Worm (Caenorhabditis elegans) whole organism, late embryonic: ENCODE results near the gene nep-22.

Source experiments
- C08G9.2 ChIP-seq: sonication (generic microtip); optimal IDR thresholded peaks from 2 replicates; lab custom pipeline; 2016; ENCODE audit warnings: mild to moderate bottlenecking, missing genetic modification characterization, moderate library complexity, missing compliant biosample characterization
- F13H6.1 ChIP-seq: sonication (generic microtip); optimal IDR thresholded peaks from 2 replicates; lab custom pipeline; 2016; ENCODE audit warnings: missing genetic modification characterization, missing compliant biosample characterization
- K02D7.2 ChIP-seq: sonication (generic microtip); optimal IDR thresholded peaks from 2 replicates; lab custom pipeline; 2017; ENCODE audit warnings: mild to moderate bottlenecking, missing genetic modification characterization, missing compliant biosample characterization
- K09A11.1 ChIP-seq: sonication (generic microtip); optimal IDR thresholded peaks from 2 replicates; lab custom pipeline; 2017; ENCODE audit warnings: antibody characterized with exemption, mild to moderate bottlenecking, missing genetic modification characterization, missing compliant biosample characterization; ENCODE audit not compliant: insufficient read depth
- Y22D7AL.16 ChIP-seq: sonication (generic microtip); optimal IDR thresholded peaks from 2 replicates; lab custom pipeline; 2016; ENCODE audit warnings: missing genetic modification characterization, missing compliant biosample characterization
- ahr-1 ChIP-seq: sonication (generic microtip); optimal IDR thresholded peaks from 2 replicates; lab custom pipeline; 2016; ENCODE audit warnings: missing genetic modification characterization, missing compliant biosample characterization
- ceh-18 ChIP-seq: sonication (generic microtip); optimal IDR thresholded peaks from 2 replicates; lab custom pipeline; 2016; ENCODE audit warnings: missing genetic modification characterization, missing compliant biosample characterization
- ceh-19 ChIP-seq: fragments of 200-800 bp; sonication (Bioruptor generic); optimal IDR thresholded peaks from 2 replicates; lab custom pipeline; 2018; ENCODE audit warnings: mild to moderate bottlenecking, missing genetic modification characterization, missing compliant biosample characterization
- ceh-2 ChIP-seq: sonication (generic microtip); optimal IDR thresholded peaks from 2 replicates; lab custom pipeline; 2016; ENCODE audit warnings: missing genotype, missing genetic modification characterization, missing compliant biosample characterization
- ceh-24 ChIP-seq: sonication (generic microtip); optimal IDR thresholded peaks from 2 replicates; lab custom pipeline; 2016; ENCODE audit warnings: mild to moderate bottlenecking, missing genetic modification characterization, missing compliant biosample characterization
- ceh-30 ChIP-seq: fragments of 150-350 bp; optimal IDR thresholded peaks from 2 replicates; lab custom pipeline; 2014; ENCODE audit warnings: missing biosample characterization, missing genetic modification characterization
- ceh-31 ChIP-seq: sonication (generic microtip); optimal IDR thresholded peaks from 2 replicates; lab custom pipeline; 2016; ENCODE audit warnings: missing genetic modification characterization, missing compliant biosample characterization
- ceh-45 ChIP-seq: fragments of 200-800 bp; sonication (Bioruptor generic); IDR thresholded peaks from 2 replicates; pipeline ENCODE4 v1.3.6; 2022; ENCODE audit warnings: missing genetic modification reagents, missing genetic modification characterization, missing compliant biosample characterization
- ceh-48 ChIP-seq: sonication (generic microtip); optimal IDR thresholded peaks from 2 replicates; lab custom pipeline; 2016; ENCODE audit warnings: missing genetic modification characterization, inconsistent platforms, missing compliant biosample characterization
- ceh-6 ChIP-seq: fragments of 200-800 bp; sonication (Bioruptor generic); optimal IDR thresholded peaks from 2 replicates; lab custom pipeline; 2018; ENCODE audit warnings: mild to moderate bottlenecking, missing genetic modification characterization, missing compliant biosample characterization
- ceh-9 ChIP-seq: sonication (generic microtip); optimal IDR thresholded peaks from 2 replicates; lab custom pipeline; 2016; ENCODE audit warnings: mild to moderate bottlenecking, missing genetic modification characterization, inconsistent platforms, missing compliant biosample characterization
- che-1 ChIP-seq: sonication (generic microtip); optimal IDR thresholded peaks from 2 replicates; lab custom pipeline; 2016; ENCODE audit warnings: mild to moderate bottlenecking, missing genetic modification characterization, missing compliant biosample characterization
- dmd-4 ChIP-seq: sonication (generic microtip); optimal IDR thresholded peaks from 2 replicates; lab custom pipeline; 2016; ENCODE audit warnings: borderline replicate concordance, missing genetic modification characterization, missing compliant biosample characterization
- elt-2 ChIP-seq: sonication (generic microtip); optimal IDR thresholded peaks from 2 replicates; lab custom pipeline; 2016; ENCODE audit warnings: missing genetic modification reagents, missing genetic modification characterization, missing compliant biosample characterization
- elt-4 ChIP-seq: sonication (generic microtip); optimal IDR thresholded peaks from 2 replicates; lab custom pipeline; 2016; ENCODE audit warnings: missing genetic modification characterization, missing compliant biosample characterization
- ets-4 ChIP-seq: sonication (generic microtip); optimal IDR thresholded peaks from 2 replicates; lab custom pipeline; 2016; ENCODE audit warnings: missing genetic modification characterization, missing compliant biosample characterization
- eyg-1 ChIP-seq: sonication (generic microtip); optimal IDR thresholded peaks from 2 replicates; lab custom pipeline; 2016; ENCODE audit warnings: missing genotype, missing genetic modification characterization, missing compliant biosample characterization
- fax-1 ChIP-seq: sonication (generic microtip); optimal IDR thresholded peaks from 2 replicates; lab custom pipeline; 2016; ENCODE audit warnings: missing genotype, missing genetic modification characterization, missing compliant biosample characterization
- fkh-6 ChIP-seq: sonication (generic microtip); optimal IDR thresholded peaks from 2 replicates; lab custom pipeline; 2016; ENCODE audit warnings: missing genetic modification characterization, missing compliant biosample characterization
- hlh-8 ChIP-seq: sonication (generic microtip); optimal IDR thresholded peaks from 2 replicates; lab custom pipeline; 2016; ENCODE audit warnings: missing genotype, missing genetic modification characterization, missing compliant biosample characterization
- lin-11 ChIP-seq: fragments of 200-800 bp; sonication (Bioruptor generic); optimal IDR thresholded peaks from 2 replicates; lab custom pipeline; 2018; ENCODE audit warnings: mild to moderate bottlenecking, missing genetic modification characterization, missing compliant biosample characterization
- madf-2 ChIP-seq: sonication (generic microtip); optimal IDR thresholded peaks from 2 replicates; lab custom pipeline; 2017; ENCODE audit warnings: missing genetic modification characterization, missing compliant biosample characterization
- nfya-1 ChIP-seq: sonication (generic microtip); optimal IDR thresholded peaks from 2 replicates; lab custom pipeline; 2017; ENCODE audit warnings: missing genetic modification characterization, mild to moderate bottlenecking, missing compliant biosample characterization, antibody characterized with exemption, moderate library complexity
- nhr-232 ChIP-seq: sonication (generic microtip); optimal IDR thresholded peaks from 2 replicates; lab custom pipeline; 2016; ENCODE audit warnings: missing genetic modification characterization, missing compliant biosample characterization
- odd-2 ChIP-seq: sonication (generic microtip); optimal IDR thresholded peaks from 2 replicates; lab custom pipeline; 2017; ENCODE audit warnings: antibody characterized with exemption, mild to moderate bottlenecking, missing genetic modification characterization, missing compliant biosample characterization
- pax-1 ChIP-seq: fragments of 150-350 bp; optimal IDR thresholded peaks from 2 replicates; lab custom pipeline; 2014; ENCODE audit warnings: missing biosample characterization, missing genetic modification characterization
- pha-2 ChIP-seq: sonication (generic microtip); optimal IDR thresholded peaks from 2 replicates; lab custom pipeline; 2017; ENCODE audit warnings: mild to moderate bottlenecking, missing genetic modification characterization, missing compliant biosample characterization
- pqm-1 ChIP-seq: sonication (generic microtip); optimal IDR thresholded peaks from 2 replicates; lab custom pipeline; 2016; ENCODE audit warnings: missing genetic modification characterization, missing compliant biosample characterization
- pros-1 ChIP-seq: fragments of 150-350 bp; optimal IDR thresholded peaks from 2 replicates; lab custom pipeline; 2014; ENCODE audit warnings: missing biosample characterization, missing genetic modification reagents, missing genetic modification characterization
- rnt-1 ChIP-seq: sonication (generic microtip); optimal IDR thresholded peaks from 2 replicates; lab custom pipeline; 2016; ENCODE audit warnings: missing genetic modification characterization, missing compliant biosample characterization
- sox-4 ChIP-seq: sonication (generic microtip); optimal IDR thresholded peaks from 2 replicates; lab custom pipeline; 2017; ENCODE audit warnings: mild to moderate bottlenecking, missing genetic modification characterization, inconsistent platforms, missing compliant biosample characterization
- tbx-2 ChIP-seq: sonication (generic microtip); optimal IDR thresholded peaks from 2 replicates; lab custom pipeline; 2016; ENCODE audit warnings: missing genetic modification characterization, missing compliant biosample characterization
- tbx-7 ChIP-seq: sonication (generic microtip); optimal IDR thresholded peaks from 2 replicates; lab custom pipeline; 2016; ENCODE audit warnings: missing genotype, missing genetic modification characterization, missing compliant biosample characterization
- unc-3 ChIP-seq, 2 experiments: fragments of 200-800 bp in 1 of 2; sonication (Bioruptor generic) in 1 of 2; sonication (generic microtip) in 1 of 2; conservative IDR thresholded peaks in 1 of 2; optimal IDR thresholded peaks in 1 of 2; 2 replicates each; pipeline versions ENCODE4 v1.3.6 to Lab custom; 2016 to 2022; ENCODE audit warnings: missing compliant biosample characterization in 2 of 2, missing genetic modification characterization in 2 of 2, missing genetic modification reagents in 1 of 2
- unc-55 ChIP-seq: sonication (generic microtip); optimal IDR thresholded peaks from 2 replicates; lab custom pipeline; 2017; ENCODE audit warnings: missing biosample characterization, missing genetic modification reagents, missing genetic modification characterization
- unc-86 ChIP-seq: sonication (generic microtip); optimal IDR thresholded peaks from 2 replicates; lab custom pipeline; 2016; ENCODE audit warnings: missing genetic modification characterization, missing compliant biosample characterization
- zip-5 ChIP-seq: sonication (generic microtip); optimal IDR thresholded peaks from 2 replicates; lab custom pipeline; 2016; ENCODE audit warnings: missing genetic modification characterization, missing compliant biosample characterization

nep-22 gene

ce11 chrX:9034310-9034709, at the start of gene nep-22:
nep-22 (plus strand) TSS chrX:9034554.
- TF ChIP-seq zip-5: no peak
- no peak for TF ChIP-seq unc-3 (GFP tag; conservative IDR thresholded peaks at IDR 0.05; lab: Robert Waterston, UW)
- TF ChIP-seq unc-3 (tag; optimal IDR thresholded peaks at IDR 0.05; lab: Kevin White, UChicago): no peak
- no peak for TF ChIP-seq elt-4 (tag; lab: Kevin White, UChicago)
- no peak for TF ChIP-seq ceh-6 (GFP tag; lab: Kevin White, UChicago)
- peak; percentile 18 for TF ChIP-seq elt-2 (tag; lab: Kevin White, UChicago)
- no peak for TF ChIP-seq nfya-1 (tag; lab: Kevin White, UChicago)
- TF ChIP-seq, all 69 proteins: peak for 1

- TF ChIP-seq ceh-18 (tag; lab: Kevin White, UChicago) (peak; percentile 88), unc-55 (GFP tag; lab: Kevin White, UChicago) (peak; percentile 20), rnt-1 (peak; percentile 21), ceh-45 (GFP tag; lab: Robert Waterston, UW) (no peak)
These were observed 47.9 kb upstream of the nep-22 start for ce11 chrX:8986452-8986851.

ce11 chrX:8987828-8988227, 46.5 kb upstream of the nep-22 start, which contains the start of gene twk-18:
twk-18 (plus strand) TSS chrX:8988128.
- TF ChIP-seq ceh-24 (tag; lab: Kevin White, UChicago) (no peak), K02D7.2 (tag; lab: Kevin White, UChicago) (no peak), dmd-4 (no peak)

ce11 chrX:8991856-8992456, 42.4 kb upstream of the nep-22 start, which contains the start of gene C24A3.4:
C24A3.4 (plus strand) TSS chrX:8992406.
- TF ChIP-seq hlh-8 (tag; lab: Kevin White, UChicago): no peak
- TF ChIP-seq elt-2 (tag; lab: Kevin White, UChicago): peak; percentile 14

- no peak for TF ChIP-seq lin-11 (tag; lab: Kevin White, UChicago)
- TF ChIP-seq ceh-19 (GFP tag; lab: Kevin White, UChicago): peak; percentile 60
- TF ChIP-seq unc-3 (GFP tag; conservative IDR thresholded peaks at IDR 0.05; lab: Robert Waterston, UW): no peak; the same call in 1 of the 2 replicates
- peak; percentile 25 for TF ChIP-seq unc-3 (tag; optimal IDR thresholded peaks at IDR 0.05; lab: Kevin White, UChicago)
- TF ChIP-seq pqm-1 (tag; lab: Kevin White, UChicago): no peak
- no peak for TF ChIP-seq elt-4 (tag; lab: Kevin White, UChicago)
- TF ChIP-seq Y22D7AL.16 (tag; lab: Kevin White, UChicago): peak; percentile 8
- TF ChIP-seq pha-2 (tag; lab: Kevin White, UChicago): no peak
- TF ChIP-seq ceh-48 (tag; lab: Kevin White, UChicago): peak; percentile 78
- no peak for TF ChIP-seq K09A11.1
- no peak for TF ChIP-seq hlh-8 (tag; lab: Kevin White, UChicago)
- TF ChIP-seq tbx-2 (tag; lab: Kevin White, UChicago): peak; percentile 74
- no peak for TF ChIP-seq ceh-9 (tag; lab: Kevin White, UChicago)
- peak; percentile 3 for TF ChIP-seq madf-2 (tag; lab: Kevin White, UChicago)
- TF ChIP-seq ceh-31 (tag; lab: Kevin White, UChicago): peak; percentile 79
- peak; percentile 40 for TF ChIP-seq sox-4 (tag; lab: Kevin White, UChicago)
- no peak for TF ChIP-seq tbx-7 (tag; lab: Kevin White, UChicago)
- TF ChIP-seq fkh-6 (tag; lab: Kevin White, UChicago): no peak
- no peak for TF ChIP-seq ceh-30 (tag; lab: Kevin White, UChicago)
- peak; percentile 13 for TF ChIP-seq che-1
- no peak for TF ChIP-seq elt-2 (tag; lab: Kevin White, UChicago)
- no peak for TF ChIP-seq pros-1 (tag; lab: Kevin White, UChicago)
- TF ChIP-seq ceh-6 (GFP tag; lab: Kevin White, UChicago): no peak
- TF ChIP-seq ceh-24 (tag; lab: Kevin White, UChicago): no peak
- TF ChIP-seq C08G9.2 (tag; lab: Kevin White, UChicago): no peak
- TF ChIP-seq ceh-2 (tag; lab: Kevin White, UChicago): no peak
- no peak for TF ChIP-seq ets-4
- no peak for TF ChIP-seq fax-1 (tag; lab: Kevin White, UChicago)
- no peak for TF ChIP-seq ahr-1 (tag; lab: Kevin White, UChicago)
- TF ChIP-seq dmd-4: no peak
- no peak for TF ChIP-seq nhr-232 (tag; lab: Kevin White, UChicago)
- TF ChIP-seq eyg-1 (tag; lab: Kevin White, UChicago): no peak
- no peak for TF ChIP-seq odd-2 (tag; lab: Kevin White, UChicago)
- no peak for TF ChIP-seq unc-86
- TF ChIP-seq F13H6.1 (tag; lab: Kevin White, UChicago): no peak
- no peak for TF ChIP-seq pax-1 (tag; lab: Kevin White, UChicago)
These were observed 38.8 kb upstream of the nep-22 start for ce11 chrX:8995527-8995946.
